Fruit fly (Drosophila melanogaster) whole organism, embryonic: Measurements from ENCODE around the gene Bet1.

Experiments
- BEAF-32 ChIP-seq: fragments of 200-800 bp; sonication (Bioruptor generic); optimal IDR thresholded peaks from 3 replicates; lab custom pipeline; 2017; ENCODE audit warnings: missing biosample characterization, missing genetic modification characterization, mild to moderate bottlenecking, moderate library complexity, missing genetic modification reagents
- CG10321 ChIP-seq: fragments of 200-800 bp; sonication (Bioruptor generic); IDR thresholded peaks from 2 replicates; pipeline ENCODE4 v1.3.6; 2022; ENCODE audit warnings: missing biosample characterization, missing genetic modification characterization
- CG15269 ChIP-seq: fragments of 200-800 bp; sonication (Bioruptor generic); optimal IDR thresholded peaks from 2 replicates; lab custom pipeline; 2018; ENCODE audit warnings: missing biosample characterization, mild to moderate bottlenecking, missing genetic modification characterization, moderate library complexity
- CG15514 ChIP-seq: fragments of 200-800 bp; sonication (Bioruptor generic); optimal IDR thresholded peaks from 3 replicates; lab custom pipeline; 2017; ENCODE audit warnings: missing biosample characterization, missing genetic modification characterization, mild to moderate bottlenecking, moderate library complexity, missing genetic modification reagents
- CG1603 ChIP-seq: fragments of 200-800 bp; sonication (Bioruptor generic); optimal IDR thresholded peaks from 2 replicates; lab custom pipeline; 2019; ENCODE audit warnings: missing biosample characterization, mild to moderate bottlenecking, missing genetic modification characterization, moderate library complexity
- CG17829 ChIP-seq: fragments of 200-800 bp; optimal IDR thresholded peaks from 2 replicates; lab custom pipeline; 2019; ENCODE audit warnings: missing biosample characterization, mild to moderate bottlenecking, missing genetic modification characterization, moderate library complexity
- CG1792 ChIP-seq: fragments of 200-800 bp; sonication (Bioruptor generic); optimal IDR thresholded peaks from 2 replicates; lab custom pipeline; 2016; ENCODE audit warnings: missing biosample characterization, missing genetic modification characterization
- CG18764 ChIP-seq: fragments of 200-800 bp; sonication (Bioruptor generic); optimal IDR thresholded peaks from 3 replicates; lab custom pipeline; 2016; ENCODE audit warnings: missing biosample characterization, missing genetic modification characterization
- CG2712 ChIP-seq: fragments of 200-800 bp; optimal IDR thresholded peaks from 3 replicates; lab custom pipeline; 2019; ENCODE audit warnings: missing biosample characterization, mild to moderate bottlenecking, missing genetic modification characterization, moderate library complexity
- CG2875 ChIP-seq: fragments of 200-800 bp; sonication (Bioruptor generic); optimal IDR thresholded peaks from 2 replicates; lab custom pipeline; 2017; ENCODE audit warnings: missing biosample characterization, mild to moderate bottlenecking, missing genetic modification characterization, missing genetic modification reagents
- CG33557 ChIP-seq: fragments of 200-800 bp; sonication (Bioruptor generic); optimal IDR thresholded peaks from 2 replicates; lab custom pipeline; 2019; ENCODE audit warnings: missing biosample characterization, mild to moderate bottlenecking, missing genetic modification characterization, moderate library complexity
- CG4360 ChIP-seq: fragments of 200-800 bp; sonication (Bioruptor generic); IDR thresholded peaks from 2 replicates; pipeline ENCODE4 v1.3.6; 2022; ENCODE audit warnings: missing biosample characterization, missing genetic modification characterization
- CG4854 ChIP-seq: fragments of 200-800 bp; sonication (Bioruptor generic); optimal IDR thresholded peaks from 2 replicates; lab custom pipeline; 2016; ENCODE audit warnings: missing biosample characterization, missing genetic modification characterization, inconsistent platforms
- CG5245 ChIP-seq: fragments of 200-800 bp; sonication (Bioruptor generic); optimal IDR thresholded peaks from 3 replicates; lab custom pipeline; 2016; ENCODE audit warnings: missing biosample characterization, missing genetic modification characterization
- CG6791 ChIP-seq: fragments of 200-800 bp; sonication (Bioruptor generic); IDR thresholded peaks from 3 replicates; pipeline ENCODE4 v1.3.6; 2022; ENCODE audit warnings: missing biosample characterization, missing genetic modification characterization; ENCODE audit not compliant: partially characterized antibody
- CG6854 ChIP-seq: fragments of 200-800 bp; sonication (Bioruptor generic); optimal IDR thresholded peaks from 3 replicates; lab custom pipeline; 2017; ENCODE audit warnings: missing biosample characterization, mild to moderate bottlenecking, missing genetic modification characterization
- CG7786 ChIP-seq: fragments of 200-800 bp; sonication (Bioruptor generic); optimal IDR thresholded peaks from 2 replicates; lab custom pipeline; 2016; ENCODE audit warnings: missing biosample characterization, missing genetic modification characterization
- CG9876 ChIP-seq: fragments of 200-800 bp; sonication (Bioruptor generic); optimal IDR thresholded peaks from 2 replicates; lab custom pipeline; 2016; ENCODE audit warnings: missing biosample characterization, missing genetic modification characterization
- CoRest ChIP-seq: fragments of 200-800 bp; sonication (Bioruptor generic); optimal IDR thresholded peaks from 3 replicates; lab custom pipeline; 2018; ENCODE audit warnings: missing biosample characterization, mild to moderate bottlenecking, missing genetic modification characterization, moderate library complexity
- Dip3 ChIP-seq: fragments of 200-800 bp; sonication (Bioruptor generic); optimal IDR thresholded peaks from 3 replicates; lab custom pipeline; 2016; ENCODE audit warnings: missing biosample characterization, missing genetic modification characterization
- Fer3 ChIP-seq: fragments of 200-800 bp; sonication (Bioruptor generic); optimal IDR thresholded peaks from 2 replicates; lab custom pipeline; 2018; ENCODE audit warnings: missing biosample characterization, mild to moderate bottlenecking, missing genetic modification characterization, moderate library complexity
- HmgD ChIP-seq: fragments of 200-800 bp; sonication (Bioruptor generic); optimal IDR thresholded peaks from 3 replicates; lab custom pipeline; 2016; ENCODE audit warnings: missing biosample characterization, missing genetic modification characterization
- Hmx ChIP-seq: fragments of 200-800 bp; sonication (Bioruptor generic); optimal IDR thresholded peaks from 2 replicates; lab custom pipeline; 2016; ENCODE audit warnings: missing biosample characterization, missing genetic modification characterization
- Hr3 ChIP-seq: fragments of 200-800 bp; sonication (Bioruptor generic); optimal IDR thresholded peaks from 3 replicates; lab custom pipeline; 2016; ENCODE audit warnings: missing biosample characterization, missing genetic modification characterization
- Hr39 ChIP-seq: fragments of >200 bp; optimal IDR thresholded peaks from 2 replicates; lab custom pipeline; 2017
- Lhr ChIP-seq: fragments of 200-800 bp; sonication (Bioruptor generic); optimal IDR thresholded peaks from 3 replicates; lab custom pipeline; 2017; ENCODE audit warnings: mild to moderate bottlenecking, missing biosample characterization, missing genetic modification reagents, missing genetic modification characterization
- Mad ChIP-seq: fragments of 200-800 bp; sonication (Bioruptor generic); optimal IDR thresholded peaks from 2 replicates; lab custom pipeline; 2016; ENCODE audit warnings: missing biosample characterization, missing genetic modification characterization
- NFAT ChIP-seq: fragments of 200-800 bp; sonication (Bioruptor generic); IDR thresholded peaks from 2 replicates; pipeline ENCODE4 v1.3.6; 2022; ENCODE audit warnings: missing biosample characterization, missing genetic modification characterization
- Optix ChIP-seq: fragments of 200-800 bp; sonication (Bioruptor generic); IDR thresholded peaks from 3 replicates; pipeline ENCODE4 v1.3.6; 2022; ENCODE audit warnings: missing biosample characterization, missing genetic modification characterization
- PHDP ChIP-seq: fragments of 200-800 bp; sonication (Bioruptor generic); optimal IDR thresholded peaks from 3 replicates; lab custom pipeline; 2018; ENCODE audit warnings: missing biosample characterization, mild to moderate bottlenecking, missing genetic modification characterization, moderate library complexity
- Ssrp ChIP-seq: fragments of 200-800 bp; sonication (Bioruptor generic); optimal IDR thresholded peaks from 2 replicates; lab custom pipeline; 2018; ENCODE audit warnings: missing biosample characterization, mild to moderate bottlenecking, missing genetic modification characterization, moderate library complexity
- bowl ChIP-seq: fragments of 200-800 bp; sonication (Bioruptor generic); IDR thresholded peaks from 2 replicates; pipeline ENCODE4 v1.3.6; 2022; ENCODE audit warnings: missing biosample characterization, missing genetic modification characterization
- cas ChIP-seq: fragments of 200-800 bp; sonication (Bioruptor generic); IDR thresholded peaks from 2 replicates; pipeline ENCODE4 v1.3.6; 2022; ENCODE audit warnings: missing biosample characterization, missing genetic modification characterization
- ci ChIP-seq: fragments of 200-800 bp; sonication (Bioruptor generic); IDR thresholded peaks from 3 replicates; pipeline ENCODE4 v1.3.6; 2022; ENCODE audit warnings: missing biosample characterization, missing genetic modification characterization
- corto ChIP-seq: fragments of 200-800 bp; sonication (Bioruptor generic); optimal IDR thresholded peaks from 2 replicates; lab custom pipeline; 2016; ENCODE audit warnings: missing biosample characterization, mild to moderate bottlenecking, missing genetic modification characterization, moderate library complexity
- da ChIP-seq: fragments of 200-800 bp; sonication (Bioruptor generic); optimal IDR thresholded peaks from 2 replicates; lab custom pipeline; 2016; ENCODE audit warnings: missing biosample characterization, missing genetic modification characterization
- dimm ChIP-seq: fragments of 200-800 bp; sonication (Bioruptor generic); IDR thresholded peaks from 2 replicates; pipeline ENCODE4 v1.3.6; 2022; ENCODE audit warnings: missing biosample characterization, missing genetic modification characterization
- emc ChIP-seq: fragments of 200-800 bp; sonication (Bioruptor generic); optimal IDR thresholded peaks from 2 replicates; lab custom pipeline; 2016; ENCODE audit warnings: missing biosample characterization, missing genetic modification characterization
- h ChIP-seq: fragments of >200 bp; optimal IDR thresholded peaks from 2 replicates; lab custom pipeline; 2017
- hkb ChIP-seq, 2 experiments: fragments of 200-800 bp in 1 of 2; fragments of >200 bp in 1 of 2; sonication (Bioruptor generic) in 1 of 2; IDR thresholded peaks in 1 of 2; optimal IDR thresholded peaks in 1 of 2; 2 replicates each; pipeline versions ENCODE4 v1.3.6 to Lab custom; 2017 to 2022; ENCODE audit warnings: missing biosample characterization in 1 of 2, missing genetic modification characterization in 1 of 2
- inv ChIP-seq: fragments of 200-800 bp; sonication (Bioruptor generic); IDR thresholded peaks from 2 replicates; pipeline ENCODE4 v1.3.6; 2022; ENCODE audit warnings: missing biosample characterization, missing genetic modification characterization; ENCODE audit not compliant: partially characterized antibody
- pfk ChIP-seq: fragments of 200-800 bp; sonication (Bioruptor generic); optimal IDR thresholded peaks from 2 replicates; lab custom pipeline; 2018; ENCODE audit warnings: missing biosample characterization, mild to moderate bottlenecking, missing genetic modification characterization, moderate library complexity
- phol ChIP-seq: fragments of 200-800 bp; sonication (Bioruptor generic); optimal IDR thresholded peaks from 3 replicates; lab custom pipeline; 2018; ENCODE audit warnings: missing biosample characterization, mild to moderate bottlenecking, missing genetic modification characterization, moderate library complexity
- pnt ChIP-seq: fragments of 200-800 bp; sonication (Bioruptor generic); optimal IDR thresholded peaks from 3 replicates; lab custom pipeline; 2016; ENCODE audit warnings: missing biosample characterization, missing genetic modification characterization
- pzg ChIP-seq: fragments of 200-800 bp; sonication (Bioruptor generic); optimal IDR thresholded peaks from 3 replicates; lab custom pipeline; 2018; ENCODE audit warnings: missing biosample characterization, mild to moderate bottlenecking, missing genetic modification characterization, moderate library complexity
- run ChIP-seq: fragments of 200-800 bp; sonication (Bioruptor generic); optimal IDR thresholded peaks from 3 replicates; lab custom pipeline; 2018; ENCODE audit warnings: missing biosample characterization, mild to moderate bottlenecking, missing genetic modification characterization
- slou ChIP-seq: fragments of 200-800 bp; sonication (Bioruptor generic); optimal IDR thresholded peaks from 3 replicates; lab custom pipeline; 2016; ENCODE audit warnings: missing biosample characterization, missing genetic modification characterization
- so ChIP-seq: fragments of 200-800 bp; sonication (Bioruptor generic); IDR thresholded peaks from 3 replicates; pipeline ENCODE4 v1.3.6; 2022; ENCODE audit warnings: missing biosample characterization, missing genetic modification characterization
- stc ChIP-seq: fragments of 200-800 bp; sonication (Bioruptor generic); IDR thresholded peaks from 2 replicates; pipeline ENCODE4 v1.3.6; 2022; ENCODE audit warnings: missing biosample characterization, missing genetic modification characterization
- tin ChIP-seq: fragments of 200-800 bp; sonication (Bioruptor generic); optimal IDR thresholded peaks from 3 replicates; lab custom pipeline; 2016; ENCODE audit warnings: missing biosample characterization, missing genetic modification characterization
- tx ChIP-seq: fragments of 200-800 bp; sonication (Bioruptor generic); optimal IDR thresholded peaks from 2 replicates; lab custom pipeline; 2016; ENCODE audit warnings: missing biosample characterization, missing genetic modification characterization
- vnd ChIP-seq: fragments of 200-800 bp; sonication (Bioruptor generic); IDR thresholded peaks from 3 replicates; pipeline ENCODE4 v1.3.6; 2022; ENCODE audit warnings: missing biosample characterization, missing genetic modification characterization; ENCODE audit not compliant: partially characterized antibody

Bet1 gene

DNA sequence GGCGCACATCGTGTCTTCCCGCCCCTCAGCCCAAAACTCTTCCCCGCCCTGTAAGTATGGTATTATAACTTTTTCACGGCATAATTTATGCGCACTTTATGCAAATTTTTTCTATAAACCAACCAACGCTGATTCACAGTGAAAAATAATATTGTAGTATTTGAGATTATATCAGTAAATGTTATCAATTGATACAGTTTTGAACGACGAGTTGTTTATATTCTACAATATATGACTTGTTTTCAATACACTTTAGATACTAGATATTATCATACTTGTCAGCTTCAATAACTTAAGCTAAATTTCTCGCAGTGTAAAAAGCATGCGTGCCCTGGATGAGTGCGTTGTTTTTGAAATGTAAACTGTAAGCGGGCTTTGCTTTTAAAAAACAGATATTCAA, 44.8 kb upstream of the Bet1 start (continued):
- TF ChIP-seq da (GFP tag; lab: Kevin White, UChicago) (no peak), Lhr (no peak), CG1603 (tag; lab: Kevin White, UChicago) (peak; percentile 54), slou (GFP tag; lab: Kevin White, UChicago) (peak; percentile 14), CG4854 (GFP tag; lab: Kevin White, UChicago) (no peak), PHDP (tag; lab: Kevin White, UChicago) (peak; percentile 67), corto (GFP tag; lab: Kevin White, UChicago) (no peak), CG1792 (no peak), HmgD (GFP tag; lab: Kevin White, UChicago) (no peak), CG5245 (GFP tag; lab: Kevin White, UChicago) (no peak), cas (no peak), dimm (GFP tag; lab: Robert Waterston, UW) (no peak), ci (GFP tag; lab: Robert Waterston, UW) (peak; percentile 41; the same call in 1 of the 3 replicates), CG6791 (GFP tag; lab: Robert Waterston, UW) (no peak), tx (no peak), h (lab: Kevin White, UChicago) (no peak), CG18764 (peak; percentile 13), Hr39 (lab: Kevin White, UChicago) (no peak), Optix (GFP tag; lab: Robert Waterston, UW) (no peak), pzg (GFP tag; lab: Kevin White, UChicago) (no peak), Hr3 (GFP tag; lab: Kevin White, UChicago) (no peak), CG17829 (tag; lab: Kevin White, UChicago) (peak; percentile 45), run (tag; lab: Kevin White, UChicago) (peak; percentile 17), CG15269 (tag; lab: Kevin White, UChicago) (peak; percentile 58), Hmx (GFP tag; lab: Kevin White, UChicago) (no peak), inv (GFP tag; lab: Robert Waterston, UW) (no peak), hkb (optimal IDR thresholded peaks at IDR 0.05; lab: Kevin White, UChicago) (no peak), hkb (GFP tag; IDR thresholded peaks at IDR 0.05; lab: Robert Waterston, UW) (peak; percentile 56), CG9876 (no peak), Ssrp (tag; lab: Kevin White, UChicago) (peak; percentile 17), bowl (GFP tag; lab: Robert Waterston, UW) (no peak), CoRest (peak; percentile 45), CG33557 (GFP tag; lab: Kevin White, UChicago) (no peak), Mad (GFP tag; lab: Kevin White, UChicago) (no peak), so (no peak), CG2875 (GFP tag; lab: Kevin White, UChicago) (no peak), phol (peak; percentile 58), NFAT (GFP tag; lab: Robert Waterston, UW) (no peak), pnt (GFP tag; lab: Kevin White, UChicago) (no peak), CG10321 (GFP tag; lab: Robert Waterston, UW) (0 out of 2 replicates have a peak, but pooled peaks have one; percentile 13), CG7786 (GFP tag; lab: Kevin White, UChicago) (no peak), emc (GFP tag; lab: Kevin White, UChicago) (no peak), CG4360 (GFP tag; lab: Robert Waterston, UW) (no peak), CG15514 (GFP tag; lab: Kevin White, UChicago) (peak; percentile 24), CG2712 (tag; lab: Kevin White, UChicago) (peak; percentile 51), tin (peak; percentile 7), stc (GFP tag; lab: Robert Waterston, UW) (peak; percentile 48; the same call in 1 of the 2 replicates), vnd (GFP tag; lab: Robert Waterston, UW) (no peak), BEAF-32 (GFP tag; lab: Kevin White, UChicago) (no peak), pfk (GFP tag; lab: Kevin White, UChicago) (no peak), Fer3 (tag; lab: Kevin White, UChicago) (peak; percentile 65), Dip3 (GFP tag; lab: Kevin White, UChicago) (no peak), CG6854 (GFP tag; lab: Kevin White, UChicago) (peak; percentile 5)
